Worm (Caenorhabditis elegans) whole organism, L2 larva: Measurements from ENCODE around the gene twk-31.

Experiments
- C34F6.9 ChIP-seq: fragments of 150-350 bp; optimal IDR thresholded peaks from 2 replicates; lab custom pipeline; 2014; ENCODE audit warnings: missing biosample characterization, missing genetic modification characterization
- F13H6.1 ChIP-seq: sonication (generic microtip); optimal IDR thresholded peaks from 2 replicates; lab custom pipeline; 2016; ENCODE audit warnings: missing genetic modification characterization, missing compliant biosample characterization
- R02D3.7 ChIP-seq: fragments of 150-350 bp; optimal IDR thresholded peaks from 2 replicates; lab custom pipeline; 2014; ENCODE audit warnings: missing biosample characterization, missing genetic modification characterization
- Y55F3AM.14 ChIP-seq: fragments of 200-800 bp; sonication (Bioruptor generic); optimal IDR thresholded peaks from 2 replicates; lab custom pipeline; 2018; ENCODE audit warnings: mild to moderate bottlenecking, missing genetic modification characterization, missing compliant biosample characterization
- ZK546.5 ChIP-seq: sonication (generic microtip); optimal IDR thresholded peaks from 2 replicates; lab custom pipeline; 2017; ENCODE audit warnings: missing biosample characterization, missing genetic modification characterization
- alr-1 ChIP-seq: fragments of 150-350 bp; optimal IDR thresholded peaks from 2 replicates; lab custom pipeline; 2014; ENCODE audit warnings: missing biosample characterization, missing genetic modification characterization
- aly-2 ChIP-seq: fragments of 150-350 bp; optimal IDR thresholded peaks from 2 replicates; lab custom pipeline; 2014; ENCODE audit warnings: missing biosample characterization, missing genetic modification characterization
- ama-1 ChIP-seq: fragments of 150-350 bp; optimal IDR thresholded peaks from 2 replicates; lab custom pipeline; 2018; ENCODE audit warnings: inconsistent platforms
- blmp-1 ChIP-seq: sonication (generic microtip); optimal IDR thresholded peaks from 2 replicates; lab custom pipeline; 2017; ENCODE audit warnings: missing genetic modification characterization, mild to moderate bottlenecking, missing compliant biosample characterization, antibody characterized with exemption, moderate library complexity; ENCODE audit not compliant: insufficient read depth
- ceh-16 ChIP-seq: fragments of 150-350 bp; optimal IDR thresholded peaks from 2 replicates; lab custom pipeline; 2014; ENCODE audit warnings: missing biosample characterization, missing genetic modification characterization
- ceh-82 ChIP-seq: fragments of 150-350 bp; optimal IDR thresholded peaks from 2 replicates; lab custom pipeline; 2014; ENCODE audit warnings: missing biosample characterization, missing genetic modification characterization
- crh-2 ChIP-seq: sonication (generic microtip); optimal IDR thresholded peaks from 2 replicates; lab custom pipeline; 2017; ENCODE audit warnings: missing biosample characterization, missing genetic modification characterization
- dmd-4 ChIP-seq: sonication (generic microtip); optimal IDR thresholded peaks from 2 replicates; lab custom pipeline; 2017; ENCODE audit warnings: missing biosample characterization, missing genetic modification characterization
- egl-27 ChIP-seq: sonication (generic microtip); optimal IDR thresholded peaks from 3 replicates; lab custom pipeline; 2017; ENCODE audit warnings: missing biosample characterization, missing genetic modification reagents, missing genetic modification characterization
- elt-1 ChIP-seq: fragments of 150-350 bp; optimal IDR thresholded peaks from 2 replicates; lab custom pipeline; 2014; ENCODE audit warnings: missing biosample characterization, missing genetic modification characterization
- elt-3 ChIP-seq: sonication (generic microtip); optimal IDR thresholded peaks from 2 replicates; lab custom pipeline; 2017; ENCODE audit warnings: missing biosample characterization, missing genetic modification characterization
- fos-1 ChIP-seq: fragments of 150-350 bp; optimal IDR thresholded peaks from 2 replicates; lab custom pipeline; 2014; ENCODE audit warnings: missing biosample characterization, missing genetic modification characterization
- gmeb-1 ChIP-seq: fragments of 150-350 bp; optimal IDR thresholded peaks from 2 replicates; lab custom pipeline; 2014; ENCODE audit warnings: missing biosample characterization, missing genetic modification characterization
- lin-11 ChIP-seq: fragments of 150-350 bp; sonication (generic microtip); optimal IDR thresholded peaks from 2 replicates; lab custom pipeline; 2014; ENCODE audit warnings: missing biosample characterization, missing genetic modification characterization, inconsistent platforms, mixed read lengths
- lin-13 ChIP-seq: fragments of 150-350 bp; optimal IDR thresholded peaks from 2 replicates; lab custom pipeline; 2014; ENCODE audit warnings: missing biosample characterization, missing genetic modification reagents, missing genetic modification characterization
- lin-39 ChIP-seq: fragments of 150-350 bp; optimal IDR thresholded peaks from 2 replicates; lab custom pipeline; 2014; ENCODE audit warnings: missing biosample characterization, missing genetic modification reagents, missing genetic modification characterization
- lsy-2 ChIP-seq, 2 experiments: fragments of 150-350 bp in 1 of 2; sonication (generic microtip) in 1 of 2; optimal IDR thresholded peaks; 2 replicates each; lab custom pipeline; 2014 to 2017; ENCODE audit warnings: missing biosample characterization in 2 of 2, missing genetic modification characterization in 2 of 2
- mab-5 ChIP-seq: fragments of 150-350 bp; optimal IDR thresholded peaks from 2 replicates; lab custom pipeline; 2014; ENCODE audit warnings: missing biosample characterization, missing genetic modification characterization
- mbf-1 ChIP-seq: sonication (generic microtip); optimal IDR thresholded peaks from 2 replicates; lab custom pipeline; 2017; ENCODE audit warnings: missing biosample characterization, missing genetic modification characterization
- mdl-1 ChIP-seq, 2 experiments: fragments of 150-350 bp in 1 of 2; sonication (generic microtip) in 1 of 2; optimal IDR thresholded peaks; 2 replicates each; lab custom pipeline; 2017; ENCODE audit warnings: missing biosample characterization in 2 of 2, missing genetic modification characterization in 2 of 2
- nhr-10 ChIP-seq: sonication (generic microtip); optimal IDR thresholded peaks from 2 replicates; lab custom pipeline; 2017; ENCODE audit warnings: missing biosample characterization, missing genetic modification characterization
- nhr-11 ChIP-seq: fragments of 150-350 bp; optimal IDR thresholded peaks from 2 replicates; lab custom pipeline; 2014; ENCODE audit warnings: missing biosample characterization, missing genetic modification characterization
- nhr-12 ChIP-seq: fragments of 150-350 bp; optimal IDR thresholded peaks from 2 replicates; lab custom pipeline; 2014; ENCODE audit warnings: missing biosample characterization, missing genetic modification characterization
- nhr-129 ChIP-seq: fragments of 150-350 bp; optimal IDR thresholded peaks from 2 replicates; lab custom pipeline; 2014; ENCODE audit warnings: missing biosample characterization, missing genetic modification characterization
- nhr-21 ChIP-seq: fragments of 150-350 bp; optimal IDR thresholded peaks from 2 replicates; lab custom pipeline; 2014; ENCODE audit warnings: missing biosample characterization, missing genetic modification characterization
- nhr-23 ChIP-seq: fragments of 150-350 bp; optimal IDR thresholded peaks from 2 replicates; lab custom pipeline; 2014; ENCODE audit warnings: missing biosample characterization, missing genetic modification reagents, missing genetic modification characterization
- nhr-237 ChIP-seq: fragments of 150-350 bp; optimal IDR thresholded peaks from 2 replicates; lab custom pipeline; 2014; ENCODE audit warnings: missing biosample characterization, missing genetic modification characterization
- nhr-25 ChIP-seq: fragments of 150-350 bp; sonication (generic microtip); optimal IDR thresholded peaks from 3 replicates; lab custom pipeline; 2014; ENCODE audit warnings: missing biosample characterization, missing genetic modification characterization
- nhr-6 ChIP-seq: fragments of 150-350 bp; optimal IDR thresholded peaks from 2 replicates; lab custom pipeline; 2014; ENCODE audit warnings: missing biosample characterization, missing genetic modification characterization
- nhr-77 ChIP-seq: fragments of 150-350 bp; optimal IDR thresholded peaks from 2 replicates; lab custom pipeline; 2014; ENCODE audit warnings: missing biosample characterization, missing genetic modification characterization
- peb-1 ChIP-seq: fragments of 150-350 bp; optimal IDR thresholded peaks from 2 replicates; lab custom pipeline; 2014; ENCODE audit warnings: missing biosample characterization, missing genetic modification characterization
- sem-4 ChIP-seq: fragments of 150-350 bp; optimal IDR thresholded peaks from 2 replicates; lab custom pipeline; 2014; ENCODE audit warnings: missing biosample characterization, missing genetic modification reagents, missing genetic modification characterization
- skn-1 ChIP-seq: sonication (generic microtip); optimal IDR thresholded peaks from 2 replicates; lab custom pipeline; 2017; ENCODE audit warnings: missing biosample characterization, missing genetic modification characterization
- sma-3 ChIP-seq: sonication (generic microtip); optimal IDR thresholded peaks from 2 replicates; lab custom pipeline; 2016; ENCODE audit warnings: missing genetic modification reagents, missing genetic modification characterization, missing compliant biosample characterization
- sma-9 ChIP-seq, 2 experiments: fragments of 150-350 bp in 1 of 2; sonication (generic microtip) in 1 of 2; optimal IDR thresholded peaks; 2 replicates each; lab custom pipeline; 2014 to 2016; ENCODE audit warnings: missing genetic modification characterization in 2 of 2, mild to moderate bottlenecking in 1 of 2, missing biosample characterization in 1 of 2, missing compliant biosample characterization in 1 of 2, missing genetic modification reagents in 1 of 2, moderate library complexity in 1 of 2
- snpc-4 ChIP-seq: fragments of 150-350 bp; optimal IDR thresholded peaks from 2 replicates; lab custom pipeline; 2014; ENCODE audit warnings: missing biosample characterization, missing genetic modification characterization
- unc-39 ChIP-seq: fragments of 150-350 bp; optimal IDR thresholded peaks from 2 replicates; lab custom pipeline; 2014; ENCODE audit warnings: missing biosample characterization, missing genetic modification characterization
- unc-55 ChIP-seq: fragments of 150-350 bp; sonication (generic microtip); optimal IDR thresholded peaks from 3 replicates; lab custom pipeline; 2014; ENCODE audit warnings: missing biosample characterization, missing genetic modification reagents, missing genetic modification characterization
- unc-62 ChIP-seq: fragments of 150-350 bp; optimal IDR thresholded peaks from 2 replicates; lab custom pipeline; 2014; ENCODE audit warnings: missing biosample characterization, missing genetic modification reagents, missing genetic modification characterization
- zag-1 ChIP-seq: fragments of 150-350 bp; optimal IDR thresholded peaks from 2 replicates; lab custom pipeline; 2014; ENCODE audit warnings: missing biosample characterization, missing genetic modification characterization
- ztf-1 ChIP-seq: fragments of 200-800 bp; sonication (Bioruptor generic); conservative IDR thresholded peaks from 2 replicates; pipeline ENCODE4 v1.3.6; 2022; ENCODE audit warnings: missing genetic modification characterization, missing compliant biosample characterization
- ztf-11 ChIP-seq: sonication (generic microtip); optimal IDR thresholded peaks from 2 replicates; lab custom pipeline; 2017; ENCODE audit warnings: missing biosample characterization, missing genetic modification characterization
- ztf-4 ChIP-seq: fragments of 150-350 bp; optimal IDR thresholded peaks from 2 replicates; lab custom pipeline; 2014; ENCODE audit warnings: missing biosample characterization, missing genetic modification characterization

The twk-31 gene

DNA sequence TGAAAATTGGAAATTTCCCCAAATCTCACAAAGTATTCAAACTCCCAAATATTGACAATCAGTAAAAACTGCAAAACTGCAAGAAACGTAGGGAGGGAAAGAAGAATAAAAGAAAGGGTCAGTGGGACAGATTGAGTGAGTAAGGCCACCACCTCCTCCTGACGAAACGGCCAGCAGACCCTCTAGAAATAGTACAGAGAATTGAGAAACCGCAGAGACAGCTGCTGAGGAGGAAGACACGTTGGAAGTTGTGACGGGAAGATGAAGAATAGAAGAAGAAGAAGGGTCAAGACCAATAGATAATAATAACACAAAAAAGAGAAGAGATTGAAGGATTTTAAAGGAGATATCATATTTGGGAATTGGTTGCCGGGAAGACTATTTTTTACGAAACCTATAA, 29.9 kb upstream of the twk-31 start:
- TF ChIP-seq lsy-2 (tag; optimal IDR thresholded peaks at IDR 0.05; lab: Kevin White, UChicago) (peak in 1 of 2 experiments; percentile 30), aly-2 (tag; lab: Kevin White, UChicago) (no peak), snpc-4 (tag; lab: Kevin White, UChicago) (no peak), dmd-4 (no peak), skn-1 (tag; lab: Kevin White, UChicago) (no peak), Y55F3AM.14 (no peak), unc-55 (GFP tag; lab: Kevin White, UChicago) (no peak), elt-1 (tag; lab: Kevin White, UChicago) (no peak), ZK546.5 (tag; lab: Kevin White, UChicago) (no peak), C34F6.9 (tag; lab: Kevin White, UChicago) (peak; percentile 25), nhr-12 (tag; lab: Kevin White, UChicago) (no peak), ceh-82 (no peak), sma-9 (GFP tag; optimal IDR thresholded peaks at IDR 0.05; lab: Kevin White, UChicago) (no peak), sma-9 (tag; optimal IDR thresholded peaks at IDR 0.05; lab: Kevin White, UChicago) (no peak), nhr-129 (tag; lab: Kevin White, UChicago) (peak; percentile 21), ceh-16 (no peak), peb-1 (tag; lab: Kevin White, UChicago) (no peak), nhr-237 (no peak), ama-1 (lab: Kevin White, UChicago) (no peak), ztf-11 (tag; lab: Kevin White, UChicago) (no peak), R02D3.7 (tag; lab: Kevin White, UChicago) (no peak), ztf-4 (tag; lab: Kevin White, UChicago) (no peak), elt-3 (tag; lab: Kevin White, UChicago) (no peak), nhr-77 (tag; lab: Kevin White, UChicago) (no peak), unc-62 (GFP tag; lab: Kevin White, UChicago) (no peak), lin-11 (tag; lab: Kevin White, UChicago) (no peak), alr-1 (no peak), nhr-21 (tag; lab: Kevin White, UChicago) (no peak), zag-1 (tag; lab: Kevin White, UChicago) (no peak), ztf-1 (GFP tag; lab: Robert Waterston, UW) (no peak), lin-13 (GFP tag; lab: Kevin White, UChicago) (peak; percentile 8), unc-39 (tag; lab: Kevin White, UChicago) (no peak), egl-27 (tag; lab: Kevin White, UChicago) (no peak), mab-5 (tag; lab: Kevin White, UChicago) (no peak), nhr-25 (peak; percentile 19), nhr-10 (tag; lab: Kevin White, UChicago) (no peak), mbf-1 (no peak), sem-4 (tag; lab: Kevin White, UChicago) (no peak), mdl-1 (tag; optimal IDR thresholded peaks at IDR 0.05; lab: Kevin White, UChicago) (no peak), sma-3 (GFP tag; lab: Kevin White, UChicago) (no peak), lin-39 (tag; lab: Kevin White, UChicago) (no peak), gmeb-1 (tag; lab: Kevin White, UChicago) (no peak), nhr-6 (tag; lab: Kevin White, UChicago) (no peak), fos-1 (tag; lab: Kevin White, UChicago) (peak; percentile 49), blmp-1 (tag; lab: Kevin White, UChicago) (no peak), F13H6.1 (tag; lab: Kevin White, UChicago) (no peak), nhr-11 (tag; lab: Kevin White, UChicago) (no peak), nhr-23 (tag; lab: Kevin White, UChicago) (no peak), crh-2 (peak; percentile 18)
